Fruit fly (Drosophila melanogaster) whole organism, wandering third instar larva: ENCODE results near the gene Tom40.

ENCODE experiments used
- Abd-B ChIP-seq: fragments of >200 bp; optimal IDR thresholded peaks from 2 replicates; lab custom pipeline; 2017; ENCODE audit warnings: missing biosample characterization, missing genetic modification characterization
- CG32264 ChIP-seq: fragments of 200-800 bp; sonication (Bioruptor generic); optimal IDR thresholded peaks from 2 replicates; lab custom pipeline; 2016; ENCODE audit warnings: missing biosample characterization, missing genetic modification characterization
- CG9705 ChIP-seq: fragments of 200-800 bp; sonication (Bioruptor generic); optimal IDR thresholded peaks from 2 replicates; lab custom pipeline; 2018; ENCODE audit warnings: missing biosample characterization, mild to moderate bottlenecking, missing genetic modification characterization
- CrebA ChIP-seq: fragments of 200-800 bp; sonication (Bioruptor generic); optimal IDR thresholded peaks from 2 replicates; lab custom pipeline; 2016; ENCODE audit warnings: missing biosample characterization, mild to moderate bottlenecking, missing genetic modification characterization, borderline replicate concordance
- Dfd ChIP-seq: fragments of >200 bp; optimal IDR thresholded peaks from 2 replicates; lab custom pipeline; 2017; ENCODE audit warnings: missing biosample characterization, missing genetic modification characterization
- Dif ChIP-seq: fragments of 200-275, 200-300 bp; sonication (Bioruptor generic); optimal IDR thresholded peaks from 2 replicates; lab custom pipeline; 2018; ENCODE audit warnings: missing biosample characterization, missing genetic modification characterization; ENCODE audit not compliant: partially characterized antibody
- GATAd ChIP-seq: sonication (Bioruptor generic); optimal IDR thresholded peaks from 2 replicates; lab custom pipeline; 2016; ENCODE audit warnings: missing biosample characterization, missing genetic modification characterization
- HLH106 ChIP-seq: fragments of 200-800 bp; optimal IDR thresholded peaks from 3 replicates; lab custom pipeline; 2019; ENCODE audit warnings: missing biosample characterization, mild to moderate bottlenecking, missing genetic modification characterization, moderate library complexity
- Hnf4 ChIP-seq: fragments of 200-800 bp; sonication (Bioruptor generic); optimal IDR thresholded peaks from 2 replicates; lab custom pipeline; 2016; ENCODE audit warnings: missing biosample characterization, mild to moderate bottlenecking, missing genetic modification characterization
- Hr78 ChIP-seq: fragments of >200 bp; optimal IDR thresholded peaks from 2 replicates; lab custom pipeline; 2017; ENCODE audit warnings: missing biosample characterization, missing genetic modification characterization
- Hr83 ChIP-seq: fragments of 200-300 bp; sonication (Bioruptor generic); optimal IDR thresholded peaks from 2 replicates; lab custom pipeline; 2016; ENCODE audit warnings: missing biosample characterization, mild to moderate bottlenecking, missing genetic modification characterization, moderate library complexity; ENCODE audit not compliant: poor library complexity, severe bottlenecking
- Jra ChIP-seq: sonication (Bioruptor generic); optimal IDR thresholded peaks from 2 replicates; lab custom pipeline; 2016; ENCODE audit warnings: missing biosample characterization, missing genetic modification characterization
- Mio ChIP-seq: sonication (Bioruptor generic); optimal IDR thresholded peaks from 2 replicates; lab custom pipeline; 2016; ENCODE audit warnings: missing biosample characterization, missing genetic modification characterization
- Myc ChIP-seq: fragments of >200 bp; optimal IDR thresholded peaks from 2 replicates; lab custom pipeline; 2017
- N ChIP-seq: fragments of >200 bp; optimal IDR thresholded peaks from 2 replicates; lab custom pipeline; 2018; ENCODE audit warnings: missing biosample characterization, missing external identifiers, missing genetic modification characterization
- OdsH ChIP-seq: fragments of 200-800 bp; sonication (Bioruptor generic); optimal IDR thresholded peaks from 2 replicates; lab custom pipeline; 2016; ENCODE audit warnings: missing biosample characterization, mild to moderate bottlenecking, missing genetic modification characterization
- Rel ChIP-seq, 2 experiments: fragments of 200-800 bp; sonication (Bioruptor generic) in 1 of 2; optimal IDR thresholded peaks; 2 replicates in 1 of 2; 3 replicates in 1 of 2; lab custom pipeline; 2016 to 2019; ENCODE audit warnings: mild to moderate bottlenecking in 2 of 2, missing biosample characterization in 2 of 2, missing genetic modification characterization in 2 of 2, moderate library complexity in 1 of 2
- Sp1 ChIP-seq: fragments of 200-800 bp; sonication (Bioruptor generic); optimal IDR thresholded peaks from 3 replicates; lab custom pipeline; 2019; ENCODE audit warnings: missing biosample characterization, mild to moderate bottlenecking, missing genetic modification characterization, moderate library complexity
- Vsx2 ChIP-seq: fragments of 200-300, 225-300 bp; sonication (Bioruptor generic); optimal IDR thresholded peaks from 2 replicates; lab custom pipeline; 2018; ENCODE audit warnings: missing biosample characterization, missing genetic modification characterization; ENCODE audit not compliant: partially characterized antibody
- br ChIP-seq: fragments of 200-800 bp; sonication (Bioruptor generic); optimal IDR thresholded peaks from 2 replicates; lab custom pipeline; 2016; ENCODE audit warnings: missing biosample characterization, missing genetic modification characterization
- brk ChIP-seq: fragments of 200-800 bp; sonication (Bioruptor generic); optimal IDR thresholded peaks from 2 replicates; lab custom pipeline; 2016; ENCODE audit warnings: missing biosample characterization, mild to moderate bottlenecking, missing genetic modification characterization
- dl ChIP-seq, 2 experiments: fragments of 175-275, 200-275 bp in 1 of 2; fragments of 200-275 bp in 1 of 2; sonication (Bioruptor generic); optimal IDR thresholded peaks; lab custom pipeline; 2018; ENCODE audit warnings: mild to moderate bottlenecking in 2 of 2, missing biosample characterization in 2 of 2, missing genetic modification characterization in 2 of 2, moderate library complexity in 2 of 2; ENCODE audit not compliant: partially characterized antibody in 2 of 2, insufficient read depth in 1 of 2
- dmrt93B ChIP-seq: fragments of 200-800 bp; sonication (Bioruptor generic); optimal IDR thresholded peaks from 2 replicates; lab custom pipeline; 2018; ENCODE audit warnings: missing biosample characterization, mild to moderate bottlenecking, missing genetic modification characterization
- dsf ChIP-seq: sonication (Bioruptor generic); optimal IDR thresholded peaks from 2 replicates; lab custom pipeline; 2016; ENCODE audit warnings: missing biosample characterization, missing genetic modification characterization, borderline replicate concordance
- ey ChIP-seq: fragments of 200-800 bp; sonication (Bioruptor generic); optimal IDR thresholded peaks from 2 replicates; lab custom pipeline; 2016; ENCODE audit warnings: missing biosample characterization, missing genetic modification characterization
- foxo ChIP-seq, 2 experiments: fragments of 200-800 bp; sonication (Bioruptor generic); optimal IDR thresholded peaks; 2 replicates in 1 of 2; 3 replicates in 1 of 2; lab custom pipeline; 2016 to 2017; ENCODE audit warnings: missing biosample characterization in 2 of 2, missing genetic modification characterization in 2 of 2
- fru ChIP-seq: fragments of 200-800 bp; sonication (Bioruptor generic); optimal IDR thresholded peaks from 3 replicates; lab custom pipeline; 2016; ENCODE audit warnings: missing biosample characterization, mild to moderate bottlenecking, missing genetic modification characterization
- h ChIP-seq: fragments of 200-800 bp; sonication (Bioruptor generic); optimal IDR thresholded peaks from 3 replicates; lab custom pipeline; 2016; ENCODE audit warnings: missing biosample characterization, mild to moderate bottlenecking, missing genetic modification characterization
- jim ChIP-seq: fragments of 175-275, 200-325 bp; sonication (Bioruptor generic); optimal IDR thresholded peaks from 2 replicates; lab custom pipeline; 2016; ENCODE audit warnings: missing biosample characterization, mild to moderate bottlenecking, missing genetic modification characterization
- lola ChIP-seq: fragments of >200 bp; optimal IDR thresholded peaks from 2 replicates; lab custom pipeline; 2017; ENCODE audit warnings: missing biosample characterization, missing genetic modification characterization
- pan ChIP-seq: fragments of >200 bp; optimal IDR thresholded peaks from 2 replicates; lab custom pipeline; 2017
- psq ChIP-seq: fragments of 200-800 bp; sonication (Bioruptor generic); optimal IDR thresholded peaks from 3 replicates; lab custom pipeline; 2017; ENCODE audit warnings: missing biosample characterization, mild to moderate bottlenecking, missing genetic modification characterization, moderate library complexity
- rgr ChIP-seq: fragments of 200-800 bp; sonication (Bioruptor generic); optimal IDR thresholded peaks from 3 replicates; lab custom pipeline; 2016; ENCODE audit warnings: missing biosample characterization, mild to moderate bottlenecking, missing genetic modification characterization
- sage ChIP-seq: fragments of 200-800 bp; sonication (Bioruptor generic); optimal IDR thresholded peaks from 2 replicates; lab custom pipeline; 2016; ENCODE audit warnings: missing biosample characterization, mild to moderate bottlenecking, missing genetic modification characterization
- sv ChIP-seq: fragments of 200-800 bp; sonication (Bioruptor generic); optimal IDR thresholded peaks from 3 replicates; lab custom pipeline; 2016; ENCODE audit warnings: missing biosample characterization, missing genetic modification characterization
- tai ChIP-seq: sonication (Bioruptor generic); optimal IDR thresholded peaks from 2 replicates; lab custom pipeline; 2016; ENCODE audit warnings: missing biosample characterization, missing genetic modification characterization
- usp ChIP-seq: fragments of >200 bp; optimal IDR thresholded peaks from 2 replicates; lab custom pipeline; 2017; ENCODE audit warnings: missing biosample characterization, missing genetic modification characterization
- woc ChIP-seq: sonication (Bioruptor generic); optimal IDR thresholded peaks from 2 replicates; lab custom pipeline; 2016; ENCODE audit warnings: missing biosample characterization, mild to moderate bottlenecking, missing genetic modification characterization

Gene Tom40

DNA sequence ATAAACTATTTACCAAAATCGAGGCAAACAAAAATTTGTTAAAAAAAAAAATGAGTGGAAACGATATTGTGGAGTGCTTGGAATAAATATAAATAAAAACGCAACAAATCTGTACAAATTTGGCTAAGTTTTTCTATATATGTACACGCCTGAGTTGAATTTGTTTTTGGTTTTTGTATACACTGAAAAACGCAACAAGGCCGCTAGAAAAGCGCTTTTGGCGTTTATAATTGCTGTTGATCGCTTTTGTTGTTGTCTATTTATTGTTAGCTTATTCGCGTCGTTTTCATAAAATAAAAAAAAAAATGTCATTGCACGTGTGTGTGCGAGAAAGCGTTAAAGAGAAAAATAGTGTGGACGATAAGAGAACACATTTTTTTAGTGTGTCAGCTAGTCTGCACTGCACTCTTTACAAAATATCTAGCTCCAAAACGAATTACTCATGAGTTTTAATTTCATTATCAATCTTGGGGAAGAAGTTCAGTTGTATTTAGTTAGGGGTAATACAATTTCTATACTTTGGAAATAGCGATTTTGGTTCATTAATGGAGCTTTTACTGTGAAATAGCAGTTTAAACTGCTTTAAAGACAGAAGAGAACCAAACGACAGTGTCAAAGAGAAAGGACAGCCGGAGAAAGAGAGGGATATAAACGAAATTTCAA, 41.2 kb upstream of the Tom40 start:
- no peak for TF ChIP-seq brk (GFP tag; lab: Kevin White, UChicago)
- TF ChIP-seq Abd-B, result no peak
- TF ChIP-seq lola (GFP tag; lab: Kevin White, UChicago), result no peak
- no peak for TF ChIP-seq OdsH (GFP tag; lab: Kevin White, UChicago)
- peak; percentile 2 for TF ChIP-seq ey (GFP tag; lab: Kevin White, UChicago)
- peak; percentile 11 for TF ChIP-seq rgr
- TF ChIP-seq jim (GFP tag; lab: Kevin White, UChicago), result no peak
- no peak for TF ChIP-seq CG9705
- TF ChIP-seq usp (GFP tag; lab: Kevin White, UChicago), result no peak
- TF ChIP-seq pan (lab: Kevin White, UChicago), result no peak
- no peak for TF ChIP-seq woc (GFP tag; lab: Kevin White, UChicago)
- no peak for TF ChIP-seq Hr83
- TF ChIP-seq Dif (GFP tag; lab: Kevin White, UChicago), result no peak
- TF ChIP-seq psq (GFP tag; lab: Kevin White, UChicago), result no peak
- TF ChIP-seq GATAd, result no peak

DNA sequence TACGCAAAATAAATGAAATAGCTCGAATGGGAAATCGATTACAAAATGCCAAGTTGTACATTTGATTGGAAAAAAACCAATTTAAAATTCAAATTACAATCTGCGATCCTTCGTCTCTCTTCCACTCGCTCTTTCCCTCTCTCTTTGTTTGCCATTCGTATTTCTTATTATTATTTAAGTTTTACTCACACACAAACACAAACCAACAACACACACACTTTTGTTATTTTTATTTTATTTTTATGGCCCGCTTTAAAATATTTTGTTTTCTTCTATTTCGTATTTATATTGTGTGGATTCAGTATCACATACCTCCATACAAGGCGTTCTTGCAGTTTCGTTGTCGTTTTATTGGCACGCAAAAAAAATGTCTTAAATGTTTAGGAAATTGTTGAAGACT, 40.5 kb upstream of the Tom40 start:
- TF ChIP-seq foxo (GFP tag; optimal IDR thresholded peaks at IDR 0.05; lab: Kevin White, UChicago), result no peak
- TF ChIP-seq OdsH (GFP tag; lab: Kevin White, UChicago), result no peak

DNA sequence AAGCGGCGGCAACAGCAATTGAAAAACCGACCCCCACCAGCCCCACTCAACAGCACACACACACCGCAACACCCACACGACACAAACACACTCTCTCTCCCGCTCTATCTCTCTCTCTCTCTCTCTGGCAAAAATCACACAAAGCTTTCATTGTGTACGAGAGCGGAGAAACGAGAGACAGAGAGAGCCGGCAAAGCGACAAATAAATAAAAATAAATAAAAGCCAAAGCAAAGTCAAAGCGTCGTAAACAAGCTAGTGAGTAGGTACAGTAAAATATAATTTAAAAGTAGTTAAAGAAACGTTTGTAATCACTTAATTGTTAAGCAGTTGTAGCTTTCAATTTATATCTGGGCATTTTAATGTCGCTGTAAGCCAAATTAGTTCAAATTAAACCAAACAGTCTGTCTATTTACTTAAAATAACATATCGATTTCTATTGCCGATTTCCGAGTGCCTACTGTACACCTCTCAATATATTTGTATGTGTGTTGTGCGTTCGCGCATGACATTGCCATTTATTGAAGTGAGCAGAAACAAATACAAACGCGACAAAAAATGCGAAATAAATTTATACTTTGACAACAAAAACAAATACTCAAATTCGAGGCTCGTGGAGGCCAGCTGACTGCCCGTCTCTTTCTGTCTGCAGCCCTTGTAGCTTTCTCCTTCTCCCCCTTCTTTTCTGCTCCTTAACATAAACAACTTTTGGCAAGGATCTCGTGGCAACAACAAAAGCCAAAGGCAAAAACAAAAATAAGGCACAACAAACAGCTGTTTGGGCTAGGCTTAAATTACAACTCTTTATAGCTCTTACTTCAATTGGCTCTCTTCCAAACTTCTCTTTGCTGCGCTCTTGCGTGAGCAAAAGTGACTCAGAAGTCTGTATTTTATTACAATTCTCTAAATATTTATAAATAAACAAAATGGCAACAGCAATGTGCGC, 39.7 kb upstream of the Tom40 start:
- TF ChIP-seq CG32264 (peak; percentile 85), usp (GFP tag; lab: Kevin White, UChicago) (no peak), ey (GFP tag; lab: Kevin White, UChicago) (peak; percentile 97), CG9705 (peak; percentile 96), CrebA (GFP tag; lab: Kevin White, UChicago) (peak; percentile 92), rgr (peak; percentile 97), Hr83 (peak; percentile 24), lola (GFP tag; lab: Kevin White, UChicago) (no peak), tai (GFP tag; lab: Kevin White, UChicago) (peak; percentile 86), Dif (GFP tag; lab: Kevin White, UChicago) (peak; percentile 99), dsf (GFP tag; lab: Kevin White, UChicago) (peak; percentile 72), dmrt93B (GFP tag; lab: Kevin White, UChicago) (peak; percentile 94), Sp1 (GFP tag; lab: Kevin White, UChicago) (peak; percentile 97), woc (GFP tag; lab: Kevin White, UChicago) (peak; percentile 95), brk (GFP tag; lab: Kevin White, UChicago) (peak; percentile 90), Hr78 (GFP tag; lab: Kevin White, UChicago) (no peak), HLH106 (peak; percentile 97), N (GFP tag; lab: Kevin White, UChicago) (no peak), Jra (GFP tag; lab: Kevin White, UChicago) (peak; percentile 89), fru (peak; percentile 96), Vsx2 (GFP tag; lab: Kevin White, UChicago) (peak; percentile 95), Hnf4 (GFP tag; lab: Kevin White, UChicago) (peak; percentile 94), sv (GFP tag; lab: Kevin White, UChicago) (peak; percentile 90), Rel (GFP tag; optimal IDR thresholded peaks at IDR 0.05; lab: Kevin White, UChicago) (peak; percentile 79), Rel (tag; optimal IDR thresholded peaks at IDR 0.05; lab: Kevin White, UChicago) (peak; percentile 91), pan (lab: Kevin White, UChicago) (no peak), Mio (GFP tag; lab: Kevin White, UChicago) (peak; percentile 74), psq (GFP tag; lab: Kevin White, UChicago) (peak; percentile 93), dl (GFP tag; optimal IDR thresholded peaks at IDR 0.05; lab: Kevin White, UChicago; ENCODE audit: insufficient read depth in 1 of 2, partially characterized antibody in 2 of 2) (peak; percentile 96 to 98), jim (GFP tag; lab: Kevin White, UChicago) (peak; percentile 56), Abd-B (no peak), OdsH (GFP tag; lab: Kevin White, UChicago) (peak; percentile 96), Dfd (GFP tag; lab: Kevin White, UChicago) (peak; percentile 79), Myc (lab: Kevin White, UChicago) (no peak), GATAd (peak; percentile 44), foxo (GFP tag; optimal IDR thresholded peaks at IDR 0.05; lab: Kevin White, UChicago) (peak; percentile 83 to 97), br (peak; percentile 95), sage (GFP tag; lab: Kevin White, UChicago) (peak; percentile 92), h (GFP tag; lab: Kevin White, UChicago) (peak; percentile 98)
